Fruit fly (Drosophila melanogaster): ENCODE results near the gene LanA.

The LanA gene

DNA sequence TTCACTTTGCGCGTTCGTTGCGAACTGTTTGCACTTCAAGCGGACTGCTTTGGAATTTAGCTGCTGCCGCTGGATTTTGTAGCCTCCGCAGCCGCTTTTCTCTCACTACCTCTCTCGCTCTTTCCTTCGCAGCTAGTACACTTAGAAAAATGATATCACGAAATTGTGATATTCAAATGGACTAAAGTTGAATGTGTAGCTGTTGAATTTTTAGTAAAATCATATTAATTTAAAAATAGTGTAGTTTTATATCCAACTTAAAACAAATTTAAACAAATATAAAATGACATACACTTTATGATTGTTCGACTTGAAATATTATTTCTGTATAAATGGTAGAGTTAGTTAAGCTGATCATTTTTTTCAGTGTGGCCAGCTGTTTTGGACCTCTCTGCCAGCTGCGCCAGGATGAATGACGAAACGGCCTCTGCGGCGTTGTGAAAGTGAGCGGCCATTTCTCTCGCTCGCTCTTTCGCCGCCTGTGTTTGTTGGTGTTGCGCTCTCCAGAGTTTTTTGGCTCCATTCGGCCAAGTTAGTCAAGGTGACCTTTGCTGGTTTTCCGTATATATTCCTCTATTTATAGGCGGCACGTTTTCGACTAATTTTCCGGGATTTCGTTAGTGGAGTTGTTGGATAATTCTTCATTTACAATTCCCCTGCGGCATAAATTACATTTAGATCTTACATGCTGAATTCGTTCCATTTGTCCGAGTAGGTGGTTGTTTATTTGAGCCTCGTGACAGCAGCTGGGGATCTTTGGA, 45.0 kb upstream of the LanA start, which contains the start of gene Ldh (continued):
- TF ChIP-seq ewg (GFP tag; optimal IDR thresholded peaks at IDR 0.05), result peak; percentile 90

DNA sequence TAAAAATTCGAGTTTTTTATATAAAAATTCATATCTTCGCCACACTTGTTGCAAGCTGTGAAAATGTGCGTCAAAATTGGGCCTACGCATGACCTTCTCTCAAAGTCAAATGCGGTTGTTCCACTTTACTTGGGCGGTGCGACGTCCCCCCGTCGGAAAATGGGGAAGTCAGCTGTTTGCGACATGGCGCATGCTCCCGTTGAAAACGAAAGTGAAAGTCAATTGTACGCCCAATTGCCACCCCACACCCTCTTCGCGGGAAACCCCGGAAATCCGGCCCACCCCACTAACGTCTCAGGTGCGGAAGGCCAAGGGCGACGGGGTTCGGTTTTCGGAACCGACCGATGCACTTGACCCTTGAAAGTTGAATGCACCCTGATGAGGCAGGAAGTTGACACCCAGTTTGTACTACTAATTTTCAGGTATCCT, 44.3 kb upstream of the LanA start:
- peak; percentile 33; the same call in 1 of the 3 replicates for TF ChIP-seq sr (GFP tag; IDR thresholded peaks at IDR 0.05)
- peak; percentile 90 for TF ChIP-seq Blimp-1 (GFP tag; optimal IDR thresholded peaks at IDR 0.05)
- peak; percentile 55 for TF ChIP-seq crol (GFP tag; IDR thresholded peaks at IDR 0.05)
- no peak for TF ChIP-seq CG34422 (GFP tag; IDR thresholded peaks at IDR 0.05)
- no peak for TF ChIP-seq CG17912 (GFP tag; optimal IDR thresholded peaks at IDR 0.05)
- TF ChIP-seq CG42726 (GFP tag; IDR thresholded peaks at IDR 0.05; ENCODE audit: partially characterized antibody), result 0 out of 2 replicates have a peak, but pooled peaks have one; percentile 14
- peak; percentile 31 for TF ChIP-seq Ets65A (GFP tag)
- no peak for TF ChIP-seq CG13775 (GFP tag; optimal IDR thresholded peaks at IDR 0.05)
- no peak for TF ChIP-seq Nf-YA (GFP tag; IDR thresholded peaks at IDR 0.05)
- no peak for TF ChIP-seq CG4854 (GFP tag; optimal IDR thresholded peaks at IDR 0.05)
- peak; percentile 79 for TF ChIP-seq ewg (GFP tag; optimal IDR thresholded peaks at IDR 0.05)
- TF ChIP-seq scrt (GFP tag; optimal IDR thresholded peaks at IDR 0.05), result peak; percentile 71
- TF ChIP-seq ERR (GFP tag; optimal IDR thresholded peaks at IDR 0.05), result peak; percentile 96

DNA sequence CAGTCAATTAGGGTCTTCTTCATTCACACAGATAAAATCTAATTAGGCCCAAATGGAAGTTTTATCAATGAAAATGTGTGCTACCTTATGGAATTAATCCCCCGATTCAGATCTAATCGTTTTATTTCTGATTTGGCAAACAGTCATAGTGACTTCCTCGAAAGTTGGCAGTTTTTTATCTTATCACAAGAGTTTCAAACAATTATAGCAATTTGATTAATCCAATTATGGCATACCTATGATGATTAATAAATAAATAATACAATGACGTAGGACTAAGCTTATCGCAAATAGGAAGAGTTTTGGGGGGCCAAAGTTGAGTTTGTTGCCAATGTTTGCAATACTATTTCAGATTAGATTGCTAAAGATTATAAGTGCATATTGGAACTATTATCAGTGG, 43.4 kb upstream of the LanA start:
- TF ChIP-seq CG4424 (GFP tag; optimal IDR thresholded peaks at IDR 0.05), result no peak
- TF ChIP-seq Awh (GFP tag; IDR thresholded peaks at IDR 0.05), result no peak
- TF ChIP-seq az2 (GFP tag; optimal IDR thresholded peaks at IDR 0.05), result no peak
- TF ChIP-seq sens (GFP tag), result peak; percentile 67
- TF ChIP-seq exex (tag; optimal IDR thresholded peaks at IDR 0.05), result peak; percentile 93
- no peak for TF ChIP-seq Camta (GFP tag; optimal IDR thresholded peaks at IDR 0.05)
- TF ChIP-seq CG17829 (tag; optimal IDR thresholded peaks at IDR 0.05), result no peak
- TF ChIP-seq sd (tag; optimal IDR thresholded peaks at IDR 0.05), result peak; percentile 7
- no peak for TF ChIP-seq sna (GFP tag; IDR thresholded peaks at IDR 0.05; ENCODE audit: partially characterized antibody)
- TF ChIP-seq lab (GFP tag; optimal IDR thresholded peaks at IDR 0.05), result peak; percentile 17
- TF ChIP-seq sug (tag; optimal IDR thresholded peaks at IDR 0.05), result peak; percentile 25
- TF ChIP-seq Doc2 (GFP tag; IDR thresholded peaks at IDR 0.05), result no peak

DNA sequence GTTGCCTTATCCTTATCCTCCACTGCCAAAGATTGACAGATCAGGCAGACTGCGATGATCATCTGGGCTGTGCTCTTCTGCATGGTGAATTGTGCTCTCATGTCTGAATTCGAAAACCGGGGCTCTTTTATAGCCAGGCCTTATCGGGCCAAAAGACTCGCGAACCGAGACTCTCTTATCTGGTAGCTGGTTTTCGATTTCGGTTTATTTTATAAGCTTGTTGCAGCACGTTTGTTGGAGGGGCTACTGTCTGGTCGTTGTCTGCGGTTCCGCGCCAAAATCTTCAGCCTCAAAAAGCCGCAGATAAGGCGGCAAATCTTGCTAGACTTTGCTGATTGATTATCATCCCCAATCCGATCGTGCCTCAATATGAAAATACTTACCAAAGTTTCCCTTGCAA, 40.8 kb upstream of the LanA start, which contains the start of gene CG10163:
Gene CG10163, minus strand, starts transcription at position 101 of the 400 bp plus-strand sequence.
- TF ChIP-seq Dad (GFP tag; optimal IDR thresholded peaks at IDR 0.05) (no peak), repo (GFP tag; optimal IDR thresholded peaks at IDR 0.05) (no peak), hbn (GFP tag; IDR thresholded peaks at IDR 0.05; ENCODE audit: partially characterized antibody) (no peak), ken (GFP tag; IDR thresholded peaks at IDR 0.05) (no peak), B-H1 (GFP tag; IDR thresholded peaks at IDR 0.05) (no peak), Ets65A (GFP tag) (no peak), trh (GFP tag; optimal IDR thresholded peaks at IDR 0.05) (no peak), gt (GFP tag; IDR thresholded peaks at IDR 0.05) (no peak), CG33557 (GFP tag; optimal IDR thresholded peaks at IDR 0.05) (no peak), dm (GFP tag; optimal IDR thresholded peaks at IDR 0.05) (no peak), Kr (GFP tag; optimal IDR thresholded peaks at IDR 0.05) (no peak), Dip3 (GFP tag; optimal IDR thresholded peaks at IDR 0.05) (no peak), Ets97D (GFP tag; optimal IDR thresholded peaks at IDR 0.05) (no peak), btn (GFP tag; optimal IDR thresholded peaks at IDR 0.05) (no peak), lab (GFP tag; optimal IDR thresholded peaks at IDR 0.05) (no peak), so (GFP tag; IDR thresholded peaks at IDR 0.05) (no peak), eyg (GFP tag; optimal IDR thresholded peaks at IDR 0.05) (no peak), Dbx (GFP tag; IDR thresholded peaks at IDR 0.05) (no peak), odd (GFP tag; optimal IDR thresholded peaks at IDR 0.05) (no peak)
